Fruit fly (Drosophila melanogaster) ovary, adult (tissue): ENCODE measurements around the gene HtrA2.

ENCODE experiments used
- CG17801 ChIP-seq: fragments of 200-800 bp; optimal IDR thresholded peaks from 2 replicates; lab custom pipeline; 2019; ENCODE audit warnings: missing biosample characterization, mild to moderate bottlenecking, missing genetic modification characterization, moderate library complexity; ENCODE audit not compliant: partially characterized antibody

Gene HtrA2

dm6 chr3R:14511123-14511908 is at the start of gene HtrA2, which contains the start of gene mRpL11:
HtrA2 (minus strand) TSS chr3R:14511712.
mRpL11 (plus strand) TSS chr3R:14511838.
- TF ChIP-seq CG17801 (GFP tag; lab: Kevin White, UChicago): peak; percentile 47

dm6 chr3R:14560635-14561034 is 49.1 kb upstream of the HtrA2 start, which contains the start of gene Jig:
Jig (plus strand) TSS chr3R:14560935.
- no peak for TF ChIP-seq CG17801 (GFP tag; lab: Kevin White, UChicago)

dm6 chr3R:14559954-14560353 is 48.4 kb upstream of the HtrA2 start, which contains the start of gene CG14854:
CG14854 (minus strand) TSS chr3R:14560054.
- TF ChIP-seq CG17801 (GFP tag; lab: Kevin White, UChicago): no peak

dm6 chr3R:14558383-14558883 is 46.9 kb upstream of the HtrA2 start:
- no peak for TF ChIP-seq CG17801 (GFP tag; lab: Kevin White, UChicago)

dm6 chr3R:14557480-14558354 is 46.2 kb upstream of the HtrA2 start, which contains the start of gene Pde6:
Pde6 (minus strand) TSS chr3R:14558304.
- no peak for TF ChIP-seq CG17801 (GFP tag; lab: Kevin White, UChicago)

- no peak for TF ChIP-seq CG17801 (GFP tag; lab: Kevin White, UChicago)
Measured at dm6 chr3R:14555021-14555420, 43.5 kb upstream of the HtrA2 start.

- TF ChIP-seq CG17801 (GFP tag; lab: Kevin White, UChicago): no peak
Measured at dm6 chr3R:14548752-14549151, 37.2 kb upstream of the HtrA2 start.

dm6 chr3R:14542038-14542437 is 30.5 kb upstream of the HtrA2 start:
- TF ChIP-seq CG17801 (GFP tag; lab: Kevin White, UChicago): no peak

dm6 chr3R:14526657-14527056 is 15.1 kb upstream of the HtrA2 start:
- no peak for TF ChIP-seq CG17801 (GFP tag; lab: Kevin White, UChicago)

- no peak for TF ChIP-seq CG17801 (GFP tag; lab: Kevin White, UChicago)
Measured at dm6 chr3R:14520749-14521148, 9.2 kb upstream of the HtrA2 start, which contains the start of gene Cyp313a1. Cyp313a1 (plus strand) TSS chr3R:14521049.

- no peak for TF ChIP-seq CG17801 (GFP tag; lab: Kevin White, UChicago)
Measured at dm6 chr3R:14516742-14517141, 5.2 kb upstream of the HtrA2 start, which contains the start of gene CG34273. CG34273 (plus strand) TSS chr3R:14517042.

- TF ChIP-seq CG17801 (GFP tag; lab: Kevin White, UChicago): peak; percentile 23
Measured at dm6 chr3R:14513420-14513819, 1.9 kb upstream of the HtrA2 start, which contains the start of gene CG8461. CG8461 (minus strand) TSS chr3R:14513637.

- no peak for TF ChIP-seq CG17801 (GFP tag; lab: Kevin White, UChicago)
Measured at dm6 chr3R:14505120-14505519, 6.4 kb downstream of the HtrA2 start.

- no peak for TF ChIP-seq CG17801 (GFP tag; lab: Kevin White, UChicago)
Measured at dm6 chr3R:14498072-14498471, 13.4 kb downstream of the HtrA2 start.

- no peak for TF ChIP-seq CG17801 (GFP tag; lab: Kevin White, UChicago)
Measured at dm6 chr3R:14496385-14496784, 15.1 kb downstream of the HtrA2 start.
